Worm (Caenorhabditis elegans) whole organism, L2 larva: ENCODE data around the gene Y73C8C.10.

Experiments
- elt-3 ChIP-seq: sonication (generic microtip); optimal IDR thresholded peaks from 2 replicates; lab custom pipeline; 2017; ENCODE audit warnings: missing biosample characterization, missing genetic modification characterization
- mdl-1 ChIP-seq, 2 experiments: fragments of 150-350 bp in 1 of 2; sonication (generic microtip) in 1 of 2; optimal IDR thresholded peaks; 2 replicates each; lab custom pipeline; 2017; ENCODE audit warnings: missing biosample characterization in 2 of 2, missing genetic modification characterization in 2 of 2
- nhr-77 ChIP-seq: fragments of 150-350 bp; optimal IDR thresholded peaks from 2 replicates; lab custom pipeline; 2014; ENCODE audit warnings: missing biosample characterization, missing genetic modification characterization
- unc-55 ChIP-seq: fragments of 150-350 bp; sonication (generic microtip); optimal IDR thresholded peaks from 3 replicates; lab custom pipeline; 2014; ENCODE audit warnings: missing biosample characterization, missing genetic modification reagents, missing genetic modification characterization
- ztf-11 ChIP-seq: sonication (generic microtip); optimal IDR thresholded peaks from 2 replicates; lab custom pipeline; 2017; ENCODE audit warnings: missing biosample characterization, missing genetic modification characterization

ce11 chrV:3128803-3129202, 1.2 kb upstream of the Y73C8C.10 start, which contains the start of gene tat-6:
- TF ChIP-seq unc-55 (GFP tag; lab: Kevin White, UChicago) (no peak), nhr-77 (tag; lab: Kevin White, UChicago) (no peak), mdl-1 (tag; optimal IDR thresholded peaks at IDR 0.05; lab: Kevin White, UChicago) (no peak), elt-3 (no peak), ztf-11 (tag; lab: Kevin White, UChicago) (no peak)
